Worm (Caenorhabditis elegans): ENCODE results near the gene Y56A3A.16.
A peak's percentile ranks its signal among the peaks of the same experiment; 100 is the strongest.

The Y56A3A.16 gene

ce11 chrIII:11935948-11936280, 21.8 kb upstream of the Y56A3A.16 start:
- TF ChIP-seq ceh-82 (tag; optimal IDR thresholded peaks at IDR 0.05) = peak in 2 of 3 experiments; percentile 13 to 52
- peak; percentile 27 for TF ChIP-seq sox-4 (tag; optimal IDR thresholded peaks at IDR 0.05)
- no peak for TF ChIP-seq unc-30 (tag; optimal IDR thresholded peaks at IDR 0.05)
- TF ChIP-seq unc-86 (tag; optimal IDR thresholded peaks at IDR 0.05) = peak; percentile 18
- TF ChIP-seq efl-1 (optimal IDR thresholded peaks at IDR 0.05) = no peak
- peak in 1 of 2 experiments; percentile 92 for TF ChIP-seq efl-1 (GFP tag; optimal IDR thresholded peaks at IDR 0.05 in 1 of 2)
- no peak for TF ChIP-seq ets-5 (GFP tag; IDR thresholded peaks at IDR 0.05)
- no peak for TF ChIP-seq Y116A8C.19 (tag; optimal IDR thresholded peaks at IDR 0.05; ENCODE audit: borderline replicate concordance)
- TF ChIP-seq lin-14 (GFP tag; optimal IDR thresholded peaks at IDR 0.05) = peak; percentile 86
- TF ChIP-seq egl-27 (tag; optimal IDR thresholded peaks at IDR 0.05) = no peak
- no peak for TF ChIP-seq mep-1 (tag; optimal IDR thresholded peaks at IDR 0.05)
- peak in 1 of 2 experiments; percentile 6 for TF ChIP-seq lin-35 (GFP tag; optimal IDR thresholded peaks at IDR 0.05)
- peak; percentile 75 for TF ChIP-seq egl-13 (tag; optimal IDR thresholded peaks at IDR 0.05)
- TF ChIP-seq isw-1 (GFP tag; IDR thresholded peaks at IDR 0.05) = peak; percentile 11
- TF ChIP-seq tbx-2 (tag; optimal IDR thresholded peaks at IDR 0.05) = peak; percentile 12
- TF ChIP-seq nhr-11 (tag; optimal IDR thresholded peaks at IDR 0.05) = no peak
- TF ChIP-seq xbp-1 (tag; optimal IDR thresholded peaks at IDR 0.05) = peak; percentile 9
- peak; percentile 1 for TF ChIP-seq mef-2 (tag; optimal IDR thresholded peaks at IDR 0.05)
- no peak for TF ChIP-seq nhr-77 (tag; optimal IDR thresholded peaks at IDR 0.05)
- no peak for TF ChIP-seq C34B4.2 (tag; optimal IDR thresholded peaks at IDR 0.05)
- TF ChIP-seq nhr-71 (tag; optimal IDR thresholded peaks at IDR 0.05) = peak; percentile 60
- TF ChIP-seq snpc-4 (tag; optimal IDR thresholded peaks at IDR 0.05) = peak; percentile 14
- peak; percentile 13 for TF ChIP-seq snu-23 (GFP tag; optimal IDR thresholded peaks at IDR 0.05)
- no peak for TF ChIP-seq ztf-11 (tag; optimal IDR thresholded peaks at IDR 0.05)
- TF ChIP-seq pqm-1 (tag; optimal IDR thresholded peaks at IDR 0.05) = no peak
- TF ChIP-seq dsc-1 (tag; optimal IDR thresholded peaks at IDR 0.05) = peak; percentile 31
- TF ChIP-seq grh-1 (GFP tag; IDR thresholded peaks at IDR 0.05) = no peak
- peak; percentile 23 for TF ChIP-seq pax-3 (tag; optimal IDR thresholded peaks at IDR 0.05)
- peak; percentile 90 for TF ChIP-seq fkh-8 (tag; optimal IDR thresholded peaks at IDR 0.05)
- peak in 1 of 2 experiments; percentile 41 for TF ChIP-seq lsy-2 (tag; optimal IDR thresholded peaks at IDR 0.05)
- peak; percentile 17 for TF ChIP-seq fos-1 (tag; optimal IDR thresholded peaks at IDR 0.05)
- TF ChIP-seq tlp-1 (tag; optimal IDR thresholded peaks at IDR 0.05) = no peak
- TF ChIP-seq nhr-47 (tag; optimal IDR thresholded peaks at IDR 0.05) = peak; percentile 65
- TF ChIP-seq fkh-4 (tag; optimal IDR thresholded peaks at IDR 0.05; ENCODE audit: borderline replicate concordance) = no peak
- peak; percentile 22 for TF ChIP-seq aly-2 (tag; optimal IDR thresholded peaks at IDR 0.05)
- peak; percentile 45 for TF ChIP-seq swsn-7 (tag; optimal IDR thresholded peaks at IDR 0.05)
- TF ChIP-seq fkh-10 (GFP tag; optimal IDR thresholded peaks at IDR 0.05) = peak; percentile 20
- TF ChIP-seq mab-9 (GFP tag; IDR thresholded peaks at IDR 0.05) = no peak

- peak; percentile 26 for TF ChIP-seq sup-37 (GFP tag; optimal IDR thresholded peaks at IDR 0.05)
- no peak for TF ChIP-seq sox-4 (tag; optimal IDR thresholded peaks at IDR 0.05)
- TF ChIP-seq swsn-7 (tag; optimal IDR thresholded peaks at IDR 0.05) = peak; percentile 18
- TF ChIP-seq nhr-85 (tag) = peak; percentile 35
- TF ChIP-seq xbp-1 (tag; optimal IDR thresholded peaks at IDR 0.05) = peak; percentile 79
- no peak for TF ChIP-seq pag-3 (tag; optimal IDR thresholded peaks at IDR 0.05; ENCODE audit: borderline replicate concordance, insufficient read depth)
- TF ChIP-seq egl-13 (tag; optimal IDR thresholded peaks at IDR 0.05) = peak; percentile 2
- TF ChIP-seq snpc-4 (tag; optimal IDR thresholded peaks at IDR 0.05) = no peak
- peak in 1 of 3 experiments; percentile 23 for TF ChIP-seq ceh-82 (tag; optimal IDR thresholded peaks at IDR 0.05)
- TF ChIP-seq hlh-17 (GFP tag; optimal IDR thresholded peaks at IDR 0.05; ENCODE audit: borderline replicate concordance) = no peak
- TF ChIP-seq nhr-71 (tag; optimal IDR thresholded peaks at IDR 0.05) = peak; percentile 66
- TF ChIP-seq hpl-2 (GFP tag; optimal IDR thresholded peaks at IDR 0.05) = no peak
- TF ChIP-seq dsc-1 (tag; optimal IDR thresholded peaks at IDR 0.05) = peak; percentile 83
- TF ChIP-seq unc-98 (GFP tag; IDR thresholded peaks at IDR 0.05) = 0 out of 2 replicates have a peak, but pooled peaks have one; percentile 37
- TF ChIP-seq vab-15 (tag; optimal IDR thresholded peaks at IDR 0.05) = no peak
- no peak for TF ChIP-seq isw-1 (GFP tag; IDR thresholded peaks at IDR 0.05)
- no peak for TF ChIP-seq nhr-28 (tag; optimal IDR thresholded peaks at IDR 0.05)
- peak; percentile 46 for TF ChIP-seq ceh-8 (GFP tag; optimal IDR thresholded peaks at IDR 0.05)
- peak; percentile 64 for TF ChIP-seq nhr-47 (tag; optimal IDR thresholded peaks at IDR 0.05)
- no peak for TF ChIP-seq ceh-63 (GFP tag; optimal IDR thresholded peaks at IDR 0.05)
- TF ChIP-seq nhr-237 (tag; optimal IDR thresholded peaks at IDR 0.05) = no peak
- peak; percentile 74 for TF ChIP-seq rnt-1 (tag; optimal IDR thresholded peaks at IDR 0.05)
- TF ChIP-seq ztf-11 (tag; optimal IDR thresholded peaks at IDR 0.05) = no peak
These were observed 21.2 kb upstream of the Y56A3A.16 start for ce11 chrIII:11935032-11935947.

Measured in whole organism, L1 larva.